Fruit fly (Drosophila melanogaster) whole organism, embryonic: ENCODE results near the gene Teh1.

Experiments used
- CG10267 ChIP-seq: fragments of 200-800 bp; sonication (Bioruptor generic); optimal IDR thresholded peaks from 2 replicates; lab custom pipeline; 2018; ENCODE audit warnings: missing biosample characterization, mild to moderate bottlenecking, missing genetic modification characterization, moderate library complexity
- CG10565 ChIP-seq: fragments of 200-800 bp; sonication (Bioruptor generic); optimal IDR thresholded peaks from 3 replicates; lab custom pipeline; 2016; ENCODE audit warnings: missing biosample characterization, mild to moderate bottlenecking, missing genetic modification characterization
- CG11247 ChIP-seq: fragments of 200-800 bp; sonication (Bioruptor generic); IDR thresholded peaks from 2 replicates; pipeline ENCODE4 v1.3.6; 2022; ENCODE audit warnings: missing biosample characterization, missing genetic modification characterization
- CG11456 ChIP-seq: fragments of 200-800 bp; sonication (Bioruptor generic); IDR thresholded peaks from 3 replicates; pipeline ENCODE4 v1.3.6; 2022; ENCODE audit warnings: missing biosample characterization, missing genetic modification characterization
- CG11560 ChIP-seq: fragments of 200-800 bp; sonication (Bioruptor generic); IDR thresholded peaks from 3 replicates; pipeline ENCODE4 v1.3.6; 2022; ENCODE audit warnings: missing biosample characterization, missing genetic modification characterization
- CG11695 ChIP-seq: fragments of 200-800 bp; sonication (Bioruptor generic); IDR thresholded peaks from 3 replicates; pipeline ENCODE4 v1.3.6; 2022; ENCODE audit warnings: missing biosample characterization, missing genetic modification characterization
- CG11696 ChIP-seq: fragments of 200-800 bp; sonication (Bioruptor generic); IDR thresholded peaks from 2 replicates; pipeline ENCODE4 v1.3.6; 2022; ENCODE audit warnings: missing biosample characterization, missing genetic modification characterization
- CG13624 ChIP-seq: fragments of 200-800 bp; sonication (Bioruptor generic); optimal IDR thresholded peaks from 2 replicates; lab custom pipeline; 2016; ENCODE audit warnings: missing biosample characterization, missing genetic modification characterization
- CG14710 ChIP-seq: fragments of 200-800 bp; sonication (Bioruptor generic); optimal IDR thresholded peaks from 3 replicates; lab custom pipeline; 2019; ENCODE audit warnings: missing biosample characterization, mild to moderate bottlenecking, missing genetic modification characterization, moderate library complexity
- CG17328 ChIP-seq: fragments of 200-800 bp; sonication (Bioruptor generic); IDR thresholded peaks from 2 replicates; pipeline ENCODE4 v1.3.6; 2022; ENCODE audit warnings: missing biosample characterization, missing genetic modification characterization
- CG17612 ChIP-seq: fragments of 200-800 bp; sonication (Bioruptor generic); IDR thresholded peaks from 2 replicates; pipeline ENCODE4 v1.3.6; 2022; ENCODE audit warnings: missing biosample characterization, missing genetic modification characterization
- CG1792 ChIP-seq: fragments of 200-800 bp; sonication (Bioruptor generic); optimal IDR thresholded peaks from 2 replicates; lab custom pipeline; 2016; ENCODE audit warnings: missing biosample characterization, missing genetic modification characterization
- CG34376 ChIP-seq: fragments of 200-800 bp; sonication (Bioruptor generic); optimal IDR thresholded peaks from 2 replicates; lab custom pipeline; 2018; ENCODE audit warnings: missing biosample characterization, mild to moderate bottlenecking, missing genetic modification characterization
- CG4360 ChIP-seq: fragments of 200-800 bp; sonication (Bioruptor generic); IDR thresholded peaks from 2 replicates; pipeline ENCODE4 v1.3.6; 2022; ENCODE audit warnings: missing biosample characterization, missing genetic modification characterization
- CG4820 ChIP-seq: fragments of 200-800 bp; sonication (Bioruptor generic); optimal IDR thresholded peaks from 3 replicates; lab custom pipeline; 2016; ENCODE audit warnings: missing biosample characterization, missing genetic modification characterization
- CG6791 ChIP-seq: fragments of 200-800 bp; sonication (Bioruptor generic); IDR thresholded peaks from 3 replicates; pipeline ENCODE4 v1.3.6; 2022; ENCODE audit warnings: missing biosample characterization, missing genetic modification characterization; ENCODE audit not compliant: partially characterized antibody
- CG9876 ChIP-seq: fragments of 200-800 bp; sonication (Bioruptor generic); optimal IDR thresholded peaks from 2 replicates; lab custom pipeline; 2016; ENCODE audit warnings: missing biosample characterization, missing genetic modification characterization
- CG9932 ChIP-seq: fragments of 200-800 bp; sonication (Bioruptor generic); IDR thresholded peaks from 2 replicates; pipeline ENCODE4 v1.3.6; 2022; ENCODE audit warnings: missing biosample characterization, missing genetic modification characterization
- CTCF ChIP-seq: fragments of 200-800 bp; sonication (Bioruptor generic); optimal IDR thresholded peaks from 2 replicates; lab custom pipeline; 2017; ENCODE audit warnings: missing biosample characterization, mild to moderate bottlenecking, missing genetic modification characterization, moderate library complexity
- Chrac-16 ChIP-seq: fragments of 200-800 bp; sonication (Bioruptor generic); optimal IDR thresholded peaks from 3 replicates; lab custom pipeline; 2016; ENCODE audit warnings: missing biosample characterization, missing genetic modification characterization
- E2f1 ChIP-seq: fragments of 200-800 bp; sonication (Bioruptor generic); IDR thresholded peaks from 2 replicates; pipeline ENCODE4 v1.3.6; 2022; ENCODE audit warnings: missing biosample characterization, missing genetic modification characterization
- HLH3B ChIP-seq: fragments of 200-800 bp; sonication (Bioruptor generic); IDR thresholded peaks from 2 replicates; pipeline ENCODE4 v1.3.6; 2022; ENCODE audit warnings: missing biosample characterization, missing genetic modification characterization
- Meics ChIP-seq: fragments of 200-800 bp; sonication (Bioruptor generic); optimal IDR thresholded peaks from 2 replicates; lab custom pipeline; 2017; ENCODE audit warnings: missing biosample characterization, mild to moderate bottlenecking, missing genetic modification characterization
- NfI ChIP-seq: fragments of 200-800 bp; sonication (Bioruptor generic); optimal IDR thresholded peaks from 3 replicates; lab custom pipeline; 2018; ENCODE audit warnings: missing biosample characterization, mild to moderate bottlenecking, missing genetic modification characterization, moderate library complexity
- Ravus ChIP-seq: fragments of 200-800 bp; sonication (Bioruptor generic); IDR thresholded peaks from 2 replicates; pipeline ENCODE4 v1.3.6; 2022; ENCODE audit warnings: missing biosample characterization, missing genetic modification characterization
- Sry-δ ChIP-seq: fragments of 200-800 bp; sonication (Bioruptor generic); optimal IDR thresholded peaks from 2 replicates; lab custom pipeline; 2016; ENCODE audit warnings: missing biosample characterization, missing genetic modification characterization
- Xrp1 ChIP-seq: fragments of 200-800 bp; sonication (Bioruptor generic); IDR thresholded peaks from 2 replicates; pipeline ENCODE4 v1.3.6; 2022; ENCODE audit warnings: missing biosample characterization, missing genetic modification characterization
- aop ChIP-seq: fragments of 200-800 bp; sonication (Bioruptor generic); IDR thresholded peaks from 2 replicates; pipeline ENCODE4 v1.3.6; 2022; ENCODE audit warnings: missing biosample characterization, missing genetic modification characterization
- da ChIP-seq: fragments of 200-800 bp; sonication (Bioruptor generic); optimal IDR thresholded peaks from 2 replicates; lab custom pipeline; 2016; ENCODE audit warnings: missing biosample characterization, missing genetic modification characterization
- danr ChIP-seq: fragments of 200-800 bp; sonication (Bioruptor generic); IDR thresholded peaks from 2 replicates; pipeline ENCODE4 v1.3.6; 2022; ENCODE audit warnings: missing biosample characterization, missing genetic modification characterization
- dati ChIP-seq: fragments of 200-800 bp; sonication (Bioruptor generic); IDR thresholded peaks from 2 replicates; pipeline ENCODE4 v1.3.6; 2022; ENCODE audit warnings: missing biosample characterization, missing genetic modification characterization
- disco-r ChIP-seq: fragments of 200-800 bp; sonication (Bioruptor generic); optimal IDR thresholded peaks from 2 replicates; lab custom pipeline; 2016; ENCODE audit warnings: missing biosample characterization, missing genetic modification characterization
- dysf ChIP-seq: fragments of 200-800 bp; sonication (Bioruptor generic); IDR thresholded peaks from 3 replicates; pipeline ENCODE4 v1.3.6; 2022; ENCODE audit warnings: missing biosample characterization, missing genetic modification characterization
- emc ChIP-seq: fragments of 200-800 bp; sonication (Bioruptor generic); optimal IDR thresholded peaks from 2 replicates; lab custom pipeline; 2016; ENCODE audit warnings: missing biosample characterization, missing genetic modification characterization
- ftz-f1 ChIP-seq: fragments of 200-800 bp; sonication (Bioruptor generic); optimal IDR thresholded peaks from 2 replicates; lab custom pipeline; 2016; ENCODE audit warnings: missing biosample characterization, missing genetic modification characterization
- hb ChIP-seq: fragments of 200-800 bp; sonication (Bioruptor generic); IDR thresholded peaks from 3 replicates; pipeline ENCODE4 v1.3.6; 2022; ENCODE audit warnings: missing biosample characterization, missing genetic modification characterization; ENCODE audit not compliant: partially characterized antibody
- her ChIP-seq: fragments of 200-800 bp; sonication (Bioruptor generic); optimal IDR thresholded peaks from 2 replicates; lab custom pipeline; 2016; ENCODE audit warnings: missing biosample characterization, missing genetic modification characterization
- hth ChIP-seq: fragments of >200 bp; optimal IDR thresholded peaks from 2 replicates; lab custom pipeline; 2017; ENCODE audit warnings: inconsistent platforms
- jing ChIP-seq: fragments of 200-800 bp; sonication (Bioruptor generic); optimal IDR thresholded peaks from 2 replicates; lab custom pipeline; 2018; ENCODE audit warnings: missing biosample characterization, mild to moderate bottlenecking, missing genetic modification characterization
- kni ChIP-seq: fragments of 200-800 bp; sonication (Bioruptor generic); optimal IDR thresholded peaks from 3 replicates; lab custom pipeline; 2017; ENCODE audit warnings: mild to moderate bottlenecking, missing biosample characterization, missing genetic modification reagents, missing genetic modification characterization
- lbe ChIP-seq: fragments of 200-800 bp; sonication (Bioruptor generic); optimal IDR thresholded peaks from 2 replicates; lab custom pipeline; 2016; ENCODE audit warnings: missing biosample characterization, mild to moderate bottlenecking, missing genetic modification characterization
- mam ChIP-seq: fragments of 200-800 bp; sonication (Bioruptor generic); optimal IDR thresholded peaks from 3 replicates; lab custom pipeline; 2016; ENCODE audit warnings: missing biosample characterization, missing genetic modification characterization
- mld ChIP-seq: fragments of 200-800 bp; sonication (Bioruptor generic); IDR thresholded peaks from 3 replicates; pipeline ENCODE4 v1.3.6; 2022; ENCODE audit warnings: missing biosample characterization, missing genetic modification characterization; ENCODE audit not compliant: partially characterized antibody
- odd ChIP-seq: fragments of 200-800 bp; sonication (Bioruptor generic); optimal IDR thresholded peaks from 2 replicates; lab custom pipeline; 2017; ENCODE audit warnings: missing biosample characterization, mild to moderate bottlenecking, missing genetic modification characterization
- pb ChIP-seq: fragments of 200-800 bp; sonication (Bioruptor generic); optimal IDR thresholded peaks from 3 replicates; lab custom pipeline; 2016; ENCODE audit warnings: missing biosample characterization, missing genetic modification characterization
- psq ChIP-seq: fragments of 200-800 bp; sonication (Bioruptor generic); optimal IDR thresholded peaks from 2 replicates; lab custom pipeline; 2017; ENCODE audit warnings: missing biosample characterization, missing genetic modification characterization
- sob ChIP-seq: fragments of 200-800 bp; sonication (Bioruptor generic); IDR thresholded peaks from 2 replicates; pipeline ENCODE4 v1.3.6; 2022; ENCODE audit warnings: missing biosample characterization, missing genetic modification characterization
- stc ChIP-seq: fragments of 200-800 bp; sonication (Bioruptor generic); IDR thresholded peaks from 2 replicates; pipeline ENCODE4 v1.3.6; 2022; ENCODE audit warnings: missing biosample characterization, missing genetic modification characterization
- tin ChIP-seq: fragments of 200-800 bp; sonication (Bioruptor generic); optimal IDR thresholded peaks from 3 replicates; lab custom pipeline; 2016; ENCODE audit warnings: missing biosample characterization, missing genetic modification characterization
- tup ChIP-seq: fragments of 200-800 bp; sonication (Bioruptor generic); optimal IDR thresholded peaks from 2 replicates; lab custom pipeline; 2016; ENCODE audit warnings: missing biosample characterization, mild to moderate bottlenecking, missing genetic modification characterization, moderate library complexity
- unc-4 ChIP-seq: fragments of 200-800 bp; sonication (Bioruptor generic); IDR thresholded peaks from 2 replicates; pipeline ENCODE4 v1.3.6; 2022; ENCODE audit warnings: missing biosample characterization, missing genetic modification characterization; ENCODE audit not compliant: partially characterized antibody
- wek ChIP-seq: fragments of 200-800 bp; sonication (Bioruptor generic); optimal IDR thresholded peaks from 3 replicates; lab custom pipeline; 2018; ENCODE audit warnings: missing biosample characterization, mild to moderate bottlenecking, missing genetic modification characterization, moderate library complexity

Teh1 gene

dm6 chr3R:9874118-9874808 lies 6.3 kb upstream of the Teh1 start, which contains the start of the genes CG46467 and Glut4EF (continued):
- TF ChIP-seq CG4360 (GFP tag; lab: Robert Waterston, UW) = no peak; the same call in 1 of the 2 replicates
- TF ChIP-seq NfI (GFP tag; lab: Kevin White, UChicago) = no peak
- TF ChIP-seq dysf = 0 out of 3 replicates have a peak, but pooled peaks have one; percentile 14
- no peak for TF ChIP-seq danr (GFP tag; lab: Robert Waterston, UW)
- TF ChIP-seq her (GFP tag; lab: Kevin White, UChicago) = peak; percentile 55
- no peak for TF ChIP-seq CG11560 (tag; lab: Robert Waterston, UW)
- no peak for TF ChIP-seq pb (GFP tag; lab: Kevin White, UChicago)
- TF ChIP-seq hb (GFP tag; lab: Robert Waterston, UW) = no peak
- TF ChIP-seq CG17612 (GFP tag; lab: Robert Waterston, UW) = no peak
- 0 out of 2 replicates have a peak, but pooled peaks have one; percentile 12 for TF ChIP-seq Xrp1
- no peak for TF ChIP-seq Sry-δ
- no peak for TF ChIP-seq emc (GFP tag; lab: Kevin White, UChicago)
- TF ChIP-seq kni (GFP tag; lab: Kevin White, UChicago) = peak; percentile 82
- TF ChIP-seq CG11695 (GFP tag; lab: Robert Waterston, UW) = no peak
- TF ChIP-seq CG17328 (GFP tag; lab: Robert Waterston, UW) = no peak
- no peak for TF ChIP-seq CG10267 (tag; lab: Kevin White, UChicago)
- no peak for TF ChIP-seq stc (GFP tag; lab: Robert Waterston, UW)
- TF ChIP-seq disco-r (GFP tag; lab: Kevin White, UChicago) = no peak
- TF ChIP-seq CG9932 (GFP tag; lab: Robert Waterston, UW) = no peak
- TF ChIP-seq CG1792 = no peak
- no peak; the same call in 1 of the 2 replicates for TF ChIP-seq CG11696 (GFP tag; lab: Robert Waterston, UW)
- no peak for TF ChIP-seq CG4820 (GFP tag; lab: Kevin White, UChicago)
- no peak for TF ChIP-seq HLH3B
- no peak for TF ChIP-seq Ravus
- TF ChIP-seq Chrac-16 (GFP tag; lab: Kevin White, UChicago) = no peak
- TF ChIP-seq CTCF (GFP tag; lab: Kevin White, UChicago) = no peak
- TF ChIP-seq sob (GFP tag; lab: Robert Waterston, UW) = peak; percentile 54; the same call in 1 of the 2 replicates
- no peak for TF ChIP-seq da
- TF ChIP-seq mld = peak; percentile 13; the same call in 1 of the 3 replicates
- TF ChIP-seq unc-4 (GFP tag; lab: Robert Waterston, UW) = peak; percentile 19; the same call in 1 of the 2 replicates
- no peak for TF ChIP-seq jing (GFP tag; lab: Kevin White, UChicago)
- TF ChIP-seq tup (GFP tag; lab: Kevin White, UChicago) = no peak
- no peak for TF ChIP-seq aop
- TF ChIP-seq Meics = peak; percentile 24
- TF ChIP-seq ftz-f1 (GFP tag; lab: Kevin White, UChicago) = peak; percentile 8
- TF ChIP-seq hth (lab: Kevin White, UChicago) = no peak
- no peak for TF ChIP-seq CG11456 (GFP tag; lab: Robert Waterston, UW)
- TF ChIP-seq psq (GFP tag; lab: Kevin White, UChicago) = peak; percentile 54
- TF ChIP-seq CG14710 (tag; lab: Kevin White, UChicago) = no peak
- TF ChIP-seq CG9876 (GFP tag; lab: Kevin White, UChicago) = no peak
- TF ChIP-seq wek (GFP tag; lab: Kevin White, UChicago) = peak; percentile 29
- no peak for TF ChIP-seq E2f1 (GFP tag; lab: Robert Waterston, UW)
- TF ChIP-seq tin (GFP tag; lab: Kevin White, UChicago) = no peak
- no peak for TF ChIP-seq CG10565 (GFP tag; lab: Kevin White, UChicago)
- TF ChIP-seq dati = no peak
- TF ChIP-seq CG13624 (GFP tag; lab: Kevin White, UChicago) = peak; percentile 83
- TF ChIP-seq CG6791 (GFP tag; lab: Robert Waterston, UW) = 0 out of 3 replicates have a peak, but pooled peaks have one; percentile 29
- no peak for TF ChIP-seq lbe (GFP tag; lab: Kevin White, UChicago)
- no peak for TF ChIP-seq CG11247 (GFP tag; lab: Robert Waterston, UW)
- peak; percentile 16 for TF ChIP-seq CG34376 (GFP tag; lab: Kevin White, UChicago)
- no peak for TF ChIP-seq mam (GFP tag; lab: Kevin White, UChicago)
- no peak for TF ChIP-seq odd (GFP tag; lab: Kevin White, UChicago)
